Worm (Caenorhabditis elegans): ENCODE results near the gene F17H10.4.

The F17H10.4 gene

ce11 chrX:13126420-13126819 lies at the start of gene F17H10.4:
Gene F17H10.4 (minus strand): TSS chrX:13126520.
- TF ChIP-seq snpc-3.4 (tag; optimal IDR thresholded peaks at IDR 0.05) = no peak

ce11 chrX:13174437-13174836 lies 48.1 kb upstream of the F17H10.4 start:
- TF ChIP-seq hmg-1.2 (GFP tag; IDR thresholded peaks at IDR 0.05) = no peak
- TF ChIP-seq ztf-28 (GFP tag; IDR thresholded peaks at IDR 0.05) = no peak
- no peak for TF ChIP-seq ceh-58 (GFP tag; IDR thresholded peaks at IDR 0.05)
- no peak for TF ChIP-seq Y95B8A.8 (GFP tag; IDR thresholded peaks at IDR 0.05)
- TF ChIP-seq mxl-1 (tag; optimal IDR thresholded peaks at IDR 0.05) = no peak
- no peak for TF ChIP-seq madf-10 (tag; optimal IDR thresholded peaks at IDR 0.05)
- no peak for TF ChIP-seq efl-1 (GFP tag; optimal IDR thresholded peaks at IDR 0.05)
- TF ChIP-seq F55B11.4 (tag; optimal IDR thresholded peaks at IDR 0.05; ENCODE audit: borderline replicate concordance, insufficient read depth) = no peak
- TF ChIP-seq snpc-1.3 (tag; optimal IDR thresholded peaks at IDR 0.05; ENCODE audit: insufficient read depth) = no peak
- no peak for TF ChIP-seq zim-3 (tag; optimal IDR thresholded peaks at IDR 0.05)

- peak; percentile 13 for TF ChIP-seq K12H6.12 (tag; optimal IDR thresholded peaks at IDR 0.05)
- no peak for TF ChIP-seq attf-5 (GFP tag; optimal IDR thresholded peaks at IDR 0.05)
- TF ChIP-seq zfh-2 (GFP tag; conservative IDR thresholded peaks at IDR 0.05) = no peak
- no peak for TF ChIP-seq nfya-2 (GFP tag; IDR thresholded peaks at IDR 0.05)
- peak; percentile 11 for TF ChIP-seq ceh-27 (GFP tag; optimal IDR thresholded peaks at IDR 0.05)
- no peak for TF ChIP-seq attf-6 (GFP tag; IDR thresholded peaks at IDR 0.05)
These were observed 44.9 kb upstream of the F17H10.4 start for ce11 chrX:13171206-13171605.

ce11 chrX:13170804-13171203 lies 44.5 kb upstream of the F17H10.4 start:
- no peak for TF ChIP-seq F10E7.11 (tag; optimal IDR thresholded peaks at IDR 0.05)
- TF ChIP-seq hmg-1.2 (GFP tag; IDR thresholded peaks at IDR 0.05) = no peak
- TF ChIP-seq ztf-6 (GFP tag; IDR thresholded peaks at IDR 0.05) = no peak
- no peak for TF ChIP-seq K12H6.12 (tag; optimal IDR thresholded peaks at IDR 0.05)
- no peak for TF ChIP-seq ceh-27 (GFP tag; optimal IDR thresholded peaks at IDR 0.05)
- TF ChIP-seq gei-17 (GFP tag; optimal IDR thresholded peaks at IDR 0.05) = no peak
- no peak for TF ChIP-seq lsy-27 (tag; optimal IDR thresholded peaks at IDR 0.05; ENCODE audit: borderline replicate concordance, insufficient read depth)
- no peak for TF ChIP-seq T07F8.4 (tag; optimal IDR thresholded peaks at IDR 0.05)
- no peak for TF ChIP-seq tbp1 (GFP tag; optimal IDR thresholded peaks at IDR 0.05)
- TF ChIP-seq athp-1 (tag; optimal IDR thresholded peaks at IDR 0.05) = no peak
- TF ChIP-seq F23B12.7 (tag; optimal IDR thresholded peaks at IDR 0.05; ENCODE audit: insufficient read depth) = no peak
- TF ChIP-seq F57A8.1 (GFP tag; optimal IDR thresholded peaks at IDR 0.05) = no peak
- TF ChIP-seq dox-1 (GFP tag; IDR thresholded peaks at IDR 0.05) = no peak

ce11 chrX:13169975-13170374 lies 43.7 kb upstream of the F17H10.4 start, which contains the start of gene mob-2:
Gene mob-2 (minus strand): TSS chrX:13170075.
- TF ChIP-seq ceh-91 (GFP tag; IDR thresholded peaks at IDR 0.05) = no peak
- TF ChIP-seq nfya-2 (GFP tag; IDR thresholded peaks at IDR 0.05) = no peak
- TF ChIP-seq zfh-2 (GFP tag; conservative IDR thresholded peaks at IDR 0.05) = no peak
- TF ChIP-seq T07F8.4 (tag; optimal IDR thresholded peaks at IDR 0.05) = no peak
- TF ChIP-seq F49E8.2 (tag; optimal IDR thresholded peaks at IDR 0.05; ENCODE audit: insufficient read depth) = no peak
- TF ChIP-seq nfyb-1 (GFP tag; IDR thresholded peaks at IDR 0.05) = no peak
- TF ChIP-seq lin-54 (GFP tag; optimal IDR thresholded peaks at IDR 0.05) = no peak
- no peak for TF ChIP-seq F33H1.4 (GFP tag; IDR thresholded peaks at IDR 0.05)
- no peak for TF ChIP-seq him-1 (tag; optimal IDR thresholded peaks at IDR 0.05)
- no peak for TF ChIP-seq unc-130 (GFP tag; optimal IDR thresholded peaks at IDR 0.05)
- no peak for TF ChIP-seq madf-6 (GFP tag; IDR thresholded peaks at IDR 0.05)
- no peak for TF ChIP-seq F23B12.7 (tag; optimal IDR thresholded peaks at IDR 0.05; ENCODE audit: insufficient read depth)
- no peak for TF ChIP-seq egl-18 (GFP tag; IDR thresholded peaks at IDR 0.05)
- TF ChIP-seq lsy-27 (tag; optimal IDR thresholded peaks at IDR 0.05; ENCODE audit: borderline replicate concordance, insufficient read depth) = no peak
